Worm (Caenorhabditis elegans): ENCODE measurements around the gene clec-185.

clec-185 gene

DNA sequence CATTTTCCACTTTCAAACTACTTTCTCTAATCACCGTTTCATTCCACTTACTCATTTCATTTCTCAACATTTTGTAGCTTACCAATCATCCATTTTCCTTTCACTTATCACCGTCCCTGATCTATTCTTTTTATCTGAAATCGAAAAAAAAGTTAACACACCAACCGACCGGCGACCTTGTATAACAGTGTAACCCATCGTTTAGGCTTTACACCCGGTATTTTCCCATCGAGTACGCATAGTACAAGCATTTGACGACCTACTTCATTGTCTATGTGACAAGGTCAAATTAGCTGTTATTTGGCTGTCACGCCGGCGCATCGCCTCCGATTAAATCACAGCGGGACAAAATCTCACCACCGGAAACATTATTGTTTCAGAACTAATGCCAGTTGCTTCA is 9.0 kb upstream of the clec-185 start:
- TF ChIP-seq ztf-23 (GFP tag; IDR thresholded peaks at IDR 0.05) (no peak), ztf-29 (GFP tag; IDR thresholded peaks at IDR 0.05) (no peak), T22C8.4 (GFP tag; IDR thresholded peaks at IDR 0.05) (no peak), flt-1 (GFP tag; IDR thresholded peaks at IDR 0.05) (no peak), ref-1 (GFP tag; conservative IDR thresholded peaks at IDR 0.05) (no peak), med-1 (GFP tag; optimal IDR thresholded peaks at IDR 0.05; ENCODE audit: insufficient read depth) (no peak), cog-1 (tag; optimal IDR thresholded peaks at IDR 0.05) (no peak)

- no peak for TF ChIP-seq klf-2 (GFP tag; conservative IDR thresholded peaks at IDR 0.05)
- TF ChIP-seq tab-1 (GFP tag; IDR thresholded peaks at IDR 0.05) = no peak
- TF ChIP-seq cog-1 (tag; optimal IDR thresholded peaks at IDR 0.05) = no peak
- TF ChIP-seq ztf-23 (GFP tag; IDR thresholded peaks at IDR 0.05) = no peak
- no peak for TF ChIP-seq ref-1 (GFP tag; conservative IDR thresholded peaks at IDR 0.05)
- TF ChIP-seq med-1 (GFP tag; optimal IDR thresholded peaks at IDR 0.05; ENCODE audit: insufficient read depth) = no peak
Observed at ce11 chrIV:12431755-12432154, 6.7 kb upstream of the clec-185 start.

ce11 chrIV:12432340-12432739 is 6.1 kb upstream of the clec-185 start, which contains the start of gene clec-184:
TSS of gene clec-184 (plus strand) at chrIV:12432640.
- TF ChIP-seq klf-2 (GFP tag; conservative IDR thresholded peaks at IDR 0.05) (no peak), flt-1 (GFP tag; IDR thresholded peaks at IDR 0.05) (no peak), tab-1 (GFP tag; IDR thresholded peaks at IDR 0.05) (no peak), ztf-23 (GFP tag; IDR thresholded peaks at IDR 0.05) (no peak)

DNA sequence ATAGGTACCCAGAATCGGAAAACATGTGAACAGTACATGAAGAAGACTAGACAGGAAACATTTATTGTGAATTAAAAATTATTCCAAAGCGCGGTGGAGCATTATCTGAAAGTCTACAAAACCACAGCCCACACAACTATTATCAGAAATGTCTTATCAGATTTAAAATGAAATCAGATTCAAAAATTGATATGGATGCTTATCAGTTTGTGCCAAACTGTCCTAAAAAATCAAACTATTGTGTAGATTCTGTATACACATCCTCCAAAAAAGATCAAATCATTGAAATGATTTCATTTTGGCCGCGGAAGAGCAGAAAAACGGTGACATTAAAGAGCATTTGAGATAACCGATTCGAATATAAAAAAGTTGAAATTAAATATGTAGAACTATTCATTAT is 3.0 kb upstream of the clec-185 start, which contains the start of gene irg-4:
Gene irg-4 (plus strand): TSS at position 392 of the 400 bp plus-strand sequence.
- TF ChIP-seq cog-1 (tag; optimal IDR thresholded peaks at IDR 0.05) (no peak), klf-2 (GFP tag; conservative IDR thresholded peaks at IDR 0.05) (no peak), med-1 (GFP tag; optimal IDR thresholded peaks at IDR 0.05; ENCODE audit: insufficient read depth) (no peak), T22C8.4 (GFP tag; IDR thresholded peaks at IDR 0.05) (no peak), ref-1 (GFP tag; conservative IDR thresholded peaks at IDR 0.05) (no peak)

ce11 chrIV:12441715-12442114 is 3.3 kb downstream of the clec-185 start, which contains the start of gene C25G4.17:
TSS of gene C25G4.17 (plus strand) at chrIV:12442015.
- TF ChIP-seq ref-1 (GFP tag; conservative IDR thresholded peaks at IDR 0.05) = no peak
- no peak for TF ChIP-seq klf-2 (GFP tag; conservative IDR thresholded peaks at IDR 0.05)
- no peak for TF ChIP-seq cog-1 (tag; optimal IDR thresholded peaks at IDR 0.05)
- TF ChIP-seq ztf-29 (GFP tag; IDR thresholded peaks at IDR 0.05) = no peak
- no peak for TF ChIP-seq med-1 (GFP tag; optimal IDR thresholded peaks at IDR 0.05; ENCODE audit: insufficient read depth)
- no peak for TF ChIP-seq flt-1 (GFP tag; IDR thresholded peaks at IDR 0.05)
- TF ChIP-seq tab-1 (GFP tag; IDR thresholded peaks at IDR 0.05) = no peak
- TF ChIP-seq ztf-23 (GFP tag; IDR thresholded peaks at IDR 0.05) = no peak
- TF ChIP-seq T22C8.4 (GFP tag; IDR thresholded peaks at IDR 0.05) = no peak

DNA sequence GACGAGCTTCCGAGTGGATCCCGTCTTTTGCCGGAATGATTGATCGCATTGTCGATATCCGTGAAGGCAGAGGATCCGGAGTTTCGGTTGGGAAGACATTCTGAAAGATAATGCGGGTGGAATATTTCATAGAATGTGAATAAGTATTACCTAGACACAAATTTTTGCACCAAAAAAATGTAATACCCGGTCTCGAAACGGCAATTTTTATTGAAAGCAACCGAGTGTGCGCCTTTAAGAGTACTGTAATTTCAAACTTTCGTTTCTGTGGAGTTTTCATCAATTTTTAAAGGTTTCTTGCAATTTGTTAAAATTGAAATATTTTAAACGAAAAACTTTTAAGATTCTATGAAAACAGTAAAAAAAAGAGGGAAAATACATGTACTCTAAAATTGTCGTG is 5.5 kb downstream of the clec-185 start, which contains the start of gene C25G4.2:
Gene C25G4.2 (minus strand): TSS at position 100 of the 400 bp plus-strand sequence.
- TF ChIP-seq med-1 (GFP tag; optimal IDR thresholded peaks at IDR 0.05; ENCODE audit: insufficient read depth) = no peak
- no peak for TF ChIP-seq klf-2 (GFP tag; conservative IDR thresholded peaks at IDR 0.05)
- no peak for TF ChIP-seq ztf-29 (GFP tag; IDR thresholded peaks at IDR 0.05)
- TF ChIP-seq cog-1 (tag; optimal IDR thresholded peaks at IDR 0.05) = no peak
- no peak for TF ChIP-seq flt-1 (GFP tag; IDR thresholded peaks at IDR 0.05)

ce11 chrIV:12445463-12445934 is 7.0 kb downstream of the clec-185 start, which contains the start of gene C25G4.3:
TSS of gene C25G4.3 (minus strand) at chrIV:12445884.
- TF ChIP-seq ztf-23 (GFP tag; IDR thresholded peaks at IDR 0.05) (no peak), flt-1 (GFP tag; IDR thresholded peaks at IDR 0.05) (no peak), ref-1 (GFP tag; conservative IDR thresholded peaks at IDR 0.05) (no peak), tab-1 (GFP tag; IDR thresholded peaks at IDR 0.05) (no peak), klf-2 (GFP tag; conservative IDR thresholded peaks at IDR 0.05) (no peak), ztf-29 (GFP tag; IDR thresholded peaks at IDR 0.05) (no peak), med-1 (GFP tag; optimal IDR thresholded peaks at IDR 0.05; ENCODE audit: insufficient read depth) (no peak), T22C8.4 (GFP tag; IDR thresholded peaks at IDR 0.05) (no peak), cog-1 (tag; optimal IDR thresholded peaks at IDR 0.05) (no peak)

- TF ChIP-seq ref-1 (GFP tag; conservative IDR thresholded peaks at IDR 0.05) (no peak), flt-1 (GFP tag; IDR thresholded peaks at IDR 0.05) (no peak), ztf-29 (GFP tag; IDR thresholded peaks at IDR 0.05) (no peak), cog-1 (tag; optimal IDR thresholded peaks at IDR 0.05) (no peak), ztf-23 (GFP tag; IDR thresholded peaks at IDR 0.05) (no peak), T22C8.4 (GFP tag; IDR thresholded peaks at IDR 0.05) (no peak)
Observed at ce11 chrIV:12451225-12451831, 12.9 kb downstream of the clec-185 start, which contains the start of gene dpy-26. TSS of gene dpy-26 (minus strand) at chrIV:12451335.

DNA sequence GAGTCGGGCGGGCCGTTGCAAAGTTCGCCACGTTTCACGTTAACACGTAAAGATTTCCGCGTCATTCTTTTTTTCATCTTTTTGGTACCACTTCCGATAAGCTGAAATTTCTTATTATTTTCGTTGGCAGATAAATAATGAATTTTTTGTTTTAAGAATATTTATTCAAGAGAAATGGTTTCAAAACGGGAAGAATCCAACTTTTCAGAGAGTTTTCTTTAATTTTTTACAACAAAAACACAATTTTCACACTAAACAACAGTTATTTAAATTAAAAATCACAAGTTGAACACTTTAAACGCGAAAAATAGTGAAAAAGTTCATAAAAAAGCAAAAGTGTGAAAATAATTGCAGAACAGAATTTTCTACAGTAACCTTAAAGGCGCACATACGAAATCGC is 15.7 kb downstream of the clec-185 start, which contains the start of gene spe-44:
Gene spe-44 (minus strand): TSS at position 101 of the 400 bp plus-strand sequence.
- TF ChIP-seq ref-1 (GFP tag; conservative IDR thresholded peaks at IDR 0.05) = no peak
- no peak for TF ChIP-seq klf-2 (GFP tag; conservative IDR thresholded peaks at IDR 0.05)
- TF ChIP-seq ztf-29 (GFP tag; IDR thresholded peaks at IDR 0.05) = no peak
- no peak for TF ChIP-seq ztf-23 (GFP tag; IDR thresholded peaks at IDR 0.05)
- TF ChIP-seq T22C8.4 (GFP tag; IDR thresholded peaks at IDR 0.05) = no peak
- TF ChIP-seq cog-1 (tag; optimal IDR thresholded peaks at IDR 0.05) = no peak
- no peak for TF ChIP-seq med-1 (GFP tag; optimal IDR thresholded peaks at IDR 0.05; ENCODE audit: insufficient read depth)
- TF ChIP-seq tab-1 (GFP tag; IDR thresholded peaks at IDR 0.05) = no peak
- TF ChIP-seq flt-1 (GFP tag; IDR thresholded peaks at IDR 0.05) = no peak

ce11 chrIV:12454750-12455149 is 16.3 kb downstream of the clec-185 start, which contains the start of gene smz-1:
TSS of gene smz-1 (plus strand) at chrIV:12455050.
- TF ChIP-seq ztf-29 (GFP tag; IDR thresholded peaks at IDR 0.05) = no peak
- TF ChIP-seq klf-2 (GFP tag; conservative IDR thresholded peaks at IDR 0.05) = no peak
- TF ChIP-seq T22C8.4 (GFP tag; IDR thresholded peaks at IDR 0.05) = no peak
- TF ChIP-seq med-1 (GFP tag; optimal IDR thresholded peaks at IDR 0.05; ENCODE audit: insufficient read depth) = no peak
- no peak for TF ChIP-seq tab-1 (GFP tag; IDR thresholded peaks at IDR 0.05)
- no peak for TF ChIP-seq cog-1 (tag; optimal IDR thresholded peaks at IDR 0.05)

Data from whole organism, midembryonic.